Fruit fly (Drosophila melanogaster) whole organism, embryonic: ENCODE results near the gene fal.

Experiments
- Adf1 ChIP-seq: fragments of 200-800 bp; sonication (Bioruptor generic); IDR thresholded peaks from 2 replicates; pipeline ENCODE4 v1.3.6; 2022; ENCODE audit warnings: missing biosample characterization, missing genetic modification characterization
- B-H1 ChIP-seq: fragments of 200-800 bp; sonication (Bioruptor generic); IDR thresholded peaks from 3 replicates; pipeline ENCODE4 v1.3.6; 2022; ENCODE audit warnings: missing biosample characterization, missing genetic modification characterization
- B-H2 ChIP-seq: fragments of 200-800 bp; sonication (Bioruptor generic); optimal IDR thresholded peaks from 2 replicates; lab custom pipeline; 2018; ENCODE audit warnings: missing biosample characterization, mild to moderate bottlenecking, missing genetic modification characterization
- CG10959 ChIP-seq: fragments of 200-800 bp; sonication (Bioruptor generic); IDR thresholded peaks from 2 replicates; pipeline ENCODE4 v1.3.6; 2022; ENCODE audit warnings: missing biosample characterization, missing genetic modification characterization
- CG11696 ChIP-seq: fragments of 200-800 bp; sonication (Bioruptor generic); IDR thresholded peaks from 2 replicates; pipeline ENCODE4 v1.3.6; 2022; ENCODE audit warnings: missing biosample characterization, missing genetic modification characterization
- CG12769 ChIP-seq: fragments of 200-800 bp; sonication (Bioruptor generic); optimal IDR thresholded peaks from 2 replicates; lab custom pipeline; 2019; ENCODE audit warnings: missing biosample characterization, mild to moderate bottlenecking, missing genetic modification characterization, moderate library complexity
- CG15479 ChIP-seq: fragments of 200-800 bp; sonication (Bioruptor generic); optimal IDR thresholded peaks from 3 replicates; lab custom pipeline; 2019; ENCODE audit warnings: missing biosample characterization, mild to moderate bottlenecking, missing genetic modification characterization, moderate library complexity
- CG1647 ChIP-seq: fragments of 200-800 bp; sonication (Bioruptor generic); optimal IDR thresholded peaks from 3 replicates; lab custom pipeline; 2016; ENCODE audit warnings: missing biosample characterization, missing genetic modification characterization
- CG17385 ChIP-seq: fragments of 200-800 bp; sonication (Bioruptor generic); optimal IDR thresholded peaks from 3 replicates; lab custom pipeline; 2018; ENCODE audit warnings: missing biosample characterization, mild to moderate bottlenecking, missing genetic modification characterization
- CG17802 ChIP-seq: fragments of 200-800 bp; sonication (Bioruptor generic); optimal IDR thresholded peaks from 2 replicates; lab custom pipeline; 2018; ENCODE audit warnings: missing biosample characterization, mild to moderate bottlenecking, missing genetic modification characterization, moderate library complexity
- CG18599 ChIP-seq: fragments of 200-800 bp; sonication (Bioruptor generic); optimal IDR thresholded peaks from 3 replicates; lab custom pipeline; 2017; ENCODE audit warnings: missing biosample characterization, missing genetic modification characterization, mild to moderate bottlenecking, moderate library complexity, missing genetic modification reagents
- CG3847 ChIP-seq: fragments of 200-800 bp; sonication (Bioruptor generic); IDR thresholded peaks from 2 replicates; pipeline ENCODE4 v1.3.6; 2022; ENCODE audit warnings: missing biosample characterization, missing genetic modification characterization
- CG4617 ChIP-seq: fragments of 200-800 bp; sonication (Bioruptor generic); optimal IDR thresholded peaks from 3 replicates; lab custom pipeline; 2016; ENCODE audit warnings: missing biosample characterization, missing genetic modification characterization, borderline replicate concordance
- CG4854 ChIP-seq: fragments of 200-800 bp; sonication (Bioruptor generic); optimal IDR thresholded peaks from 2 replicates; lab custom pipeline; 2016; ENCODE audit warnings: missing biosample characterization, missing genetic modification characterization, inconsistent platforms
- CG7987 ChIP-seq: fragments of 200-800 bp; sonication (Bioruptor generic); optimal IDR thresholded peaks from 2 replicates; lab custom pipeline; 2018; ENCODE audit warnings: missing biosample characterization, mild to moderate bottlenecking, missing genetic modification characterization, moderate library complexity
- CG8359 ChIP-seq: fragments of 200-800 bp; sonication (Bioruptor generic); optimal IDR thresholded peaks from 2 replicates; lab custom pipeline; 2017; ENCODE audit warnings: missing biosample characterization, mild to moderate bottlenecking, missing genetic modification characterization, borderline replicate concordance
- CG9437 ChIP-seq: fragments of 200-800 bp; sonication (Bioruptor generic); optimal IDR thresholded peaks from 2 replicates; lab custom pipeline; 2018; ENCODE audit warnings: missing biosample characterization, mild to moderate bottlenecking, missing genetic modification characterization
- CG9797 ChIP-seq: fragments of 200-800 bp; sonication (Bioruptor generic); optimal IDR thresholded peaks from 3 replicates; lab custom pipeline; 2018; ENCODE audit warnings: missing biosample characterization, mild to moderate bottlenecking, missing genetic modification characterization
- Fer3 ChIP-seq: fragments of 200-800 bp; sonication (Bioruptor generic); optimal IDR thresholded peaks from 2 replicates; lab custom pipeline; 2018; ENCODE audit warnings: missing biosample characterization, mild to moderate bottlenecking, missing genetic modification characterization, moderate library complexity
- Gsc ChIP-seq: fragments of 200-800 bp; sonication (Bioruptor generic); IDR thresholded peaks from 2 replicates; pipeline ENCODE4 v1.3.6; 2022; ENCODE audit warnings: missing biosample characterization, missing genetic modification characterization
- Hr3 ChIP-seq: fragments of 200-800 bp; sonication (Bioruptor generic); optimal IDR thresholded peaks from 3 replicates; lab custom pipeline; 2016; ENCODE audit warnings: missing biosample characterization, missing genetic modification characterization
- Hr39 ChIP-seq: fragments of >200 bp; optimal IDR thresholded peaks from 2 replicates; lab custom pipeline; 2017
- Kr ChIP-seq: fragments of 200-800 bp; sonication (Bioruptor generic); optimal IDR thresholded peaks from 2 replicates; lab custom pipeline; 2017; ENCODE audit warnings: missing biosample characterization, mild to moderate bottlenecking, missing genetic modification characterization
- Med ChIP-seq: fragments of 200-800 bp; sonication (Bioruptor generic); peaks from one replicate; lab custom pipeline; 2016; ENCODE audit warnings: missing biosample characterization, missing genetic modification characterization, mild to moderate bottlenecking, inconsistent platforms, moderate library complexity
- Nf-YB ChIP-seq: fragments of 200-800 bp; sonication (Bioruptor generic); optimal IDR thresholded peaks from 3 replicates; lab custom pipeline; 2019; ENCODE audit warnings: missing biosample characterization, mild to moderate bottlenecking, missing genetic modification characterization, moderate library complexity
- Sry-δ ChIP-seq: fragments of 200-800 bp; sonication (Bioruptor generic); optimal IDR thresholded peaks from 2 replicates; lab custom pipeline; 2016; ENCODE audit warnings: missing biosample characterization, missing genetic modification characterization
- TFAM ChIP-seq: fragments of 200-800 bp; sonication (Bioruptor generic); optimal IDR thresholded peaks from 2 replicates; lab custom pipeline; 2017; ENCODE audit warnings: missing biosample characterization, missing genetic modification characterization, inconsistent platforms
- Trl ChIP-seq, 3 experiments: fragments of >200 bp in 2 of 3; fragments of 200-800 bp in 1 of 3; sonication (Bioruptor generic) in 1 of 3; optimal IDR thresholded peaks; 2 replicates in 1 of 3; 3 replicates in 2 of 3; lab custom pipeline; 2016 to 2017; ENCODE audit warnings: missing biosample characterization in 1 of 3, missing genetic modification characterization in 1 of 3
- Usf ChIP-seq: fragments of 200-800 bp; sonication (Bioruptor generic); optimal IDR thresholded peaks from 2 replicates; lab custom pipeline; 2017; ENCODE audit warnings: missing genotype, missing biosample characterization, missing genetic modification characterization
- abd-A ChIP-seq: fragments of 200-800 bp; sonication (Bioruptor generic); optimal IDR thresholded peaks from 3 replicates; lab custom pipeline; 2019; ENCODE audit warnings: missing biosample characterization, mild to moderate bottlenecking, missing genetic modification characterization, moderate library complexity
- az2 ChIP-seq: fragments of 200-800 bp; sonication (Bioruptor generic); optimal IDR thresholded peaks from 3 replicates; lab custom pipeline; 2016; ENCODE audit warnings: missing biosample characterization, missing genetic modification characterization
- bbx ChIP-seq: fragments of 200-800 bp; sonication (Bioruptor generic); IDR thresholded peaks from 2 replicates; pipeline ENCODE4 v1.3.6; 2022; ENCODE audit warnings: missing biosample characterization, missing genetic modification characterization; ENCODE audit not compliant: partially characterized antibody
- chinmo ChIP-seq: fragments of 200-800 bp; sonication (Bioruptor generic); IDR thresholded peaks from 4 replicates; pipeline ENCODE4 v1.3.6; 2022; ENCODE audit warnings: missing biosample characterization, missing genetic modification characterization; ENCODE audit not compliant: partially characterized antibody
- danr ChIP-seq: fragments of 200-800 bp; sonication (Bioruptor generic); IDR thresholded peaks from 2 replicates; pipeline ENCODE4 v1.3.6; 2022; ENCODE audit warnings: missing biosample characterization, missing genetic modification characterization
- ems ChIP-seq: fragments of 200-800 bp; sonication (Bioruptor generic); optimal IDR thresholded peaks from 3 replicates; lab custom pipeline; 2016; ENCODE audit warnings: missing biosample characterization, missing genetic modification characterization
- exex ChIP-seq: fragments of 200-800 bp; sonication (Bioruptor generic); optimal IDR thresholded peaks from 4 replicates; lab custom pipeline; 2018; ENCODE audit warnings: missing biosample characterization, mild to moderate bottlenecking, missing genetic modification characterization, moderate library complexity
- fd102C ChIP-seq: fragments of 200-800 bp; sonication (Bioruptor generic); optimal IDR thresholded peaks from 2 replicates; lab custom pipeline; 2018; ENCODE audit warnings: missing biosample characterization, mild to moderate bottlenecking, missing genetic modification characterization, moderate library complexity
- fd96Cb ChIP-seq: fragments of 200-800 bp; sonication (Bioruptor generic); optimal IDR thresholded peaks from 2 replicates; lab custom pipeline; 2018; ENCODE audit warnings: missing biosample characterization, mild to moderate bottlenecking, missing genetic modification characterization, moderate library complexity
- fru ChIP-seq: fragments of >200 bp; optimal IDR thresholded peaks from 2 replicates; lab custom pipeline; 2017
- grn ChIP-seq: fragments of 200-800 bp; sonication (Bioruptor generic); optimal IDR thresholded peaks from 3 replicates; lab custom pipeline; 2017; ENCODE audit warnings: missing biosample characterization, missing genetic modification characterization
- ham ChIP-seq: fragments of 200-800 bp; sonication (Bioruptor generic); IDR thresholded peaks from 2 replicates; pipeline ENCODE4 v1.3.6; 2022; ENCODE audit warnings: missing biosample characterization, missing genetic modification characterization
- hbn ChIP-seq: fragments of 200-800 bp; sonication (Bioruptor generic); IDR thresholded peaks from 2 replicates; pipeline ENCODE4 v1.3.6; 2022; ENCODE audit warnings: missing biosample characterization, missing genetic modification characterization; ENCODE audit not compliant: partially characterized antibody
- her ChIP-seq: fragments of 200-800 bp; sonication (Bioruptor generic); optimal IDR thresholded peaks from 2 replicates; lab custom pipeline; 2016; ENCODE audit warnings: missing biosample characterization, missing genetic modification characterization
- ken ChIP-seq: fragments of 200-800 bp; sonication (Bioruptor generic); IDR thresholded peaks from 3 replicates; pipeline ENCODE4 v1.3.6; 2022; ENCODE audit warnings: missing biosample characterization, missing genetic modification characterization
- onecut ChIP-seq: fragments of 200-800 bp; sonication (Bioruptor generic); IDR thresholded peaks from 2 replicates; pipeline ENCODE4 v1.3.6; 2022; ENCODE audit warnings: missing biosample characterization, missing genetic modification characterization
- pho ChIP-seq: fragments of 200-800 bp; sonication (Bioruptor generic); optimal IDR thresholded peaks from 2 replicates; lab custom pipeline; 2016; ENCODE audit warnings: missing biosample characterization, missing genetic modification characterization
- rib ChIP-seq: fragments of 200-800 bp; sonication (Bioruptor generic); IDR thresholded peaks from 2 replicates; pipeline ENCODE4 v1.3.6; 2022; ENCODE audit warnings: missing biosample characterization, missing genetic modification characterization
- schlank ChIP-seq: fragments of 200-800 bp; sonication (Bioruptor generic); optimal IDR thresholded peaks from 2 replicates; lab custom pipeline; 2018; ENCODE audit warnings: missing biosample characterization, mild to moderate bottlenecking, missing genetic modification characterization
- scrt ChIP-seq: fragments of 200-800 bp; sonication (Bioruptor generic); optimal IDR thresholded peaks from 2 replicates; lab custom pipeline; 2018; ENCODE audit warnings: missing biosample characterization, mild to moderate bottlenecking, missing genetic modification characterization, moderate library complexity
- so ChIP-seq: fragments of 200-800 bp; sonication (Bioruptor generic); IDR thresholded peaks from 3 replicates; pipeline ENCODE4 v1.3.6; 2022; ENCODE audit warnings: missing biosample characterization, missing genetic modification characterization
- wek ChIP-seq: fragments of 200-800 bp; sonication (Bioruptor generic); optimal IDR thresholded peaks from 3 replicates; lab custom pipeline; 2018; ENCODE audit warnings: missing biosample characterization, mild to moderate bottlenecking, missing genetic modification characterization, moderate library complexity

Gene fal

dm6 chr3L:19264141-19264487 is 30.2 kb upstream of the fal start, which contains the start of gene Max (continued):
- TF ChIP-seq grn (no peak), ken (GFP tag; lab: Robert Waterston, UW) (peak; percentile 68; the same call in 2 of the 3 replicates), ems (GFP tag; lab: Kevin White, UChicago) (peak; percentile 30), CG10959 (GFP tag; lab: Robert Waterston, UW) (no peak), Med (GFP tag; lab: Kevin White, UChicago) (peak; percentile 81), CG8359 (no peak), CG4854 (GFP tag; lab: Kevin White, UChicago) (peak; percentile 3), Trl (optimal IDR thresholded peaks at IDR 0.05; lab: Kevin White, UChicago) (no peak), Trl (GFP tag; optimal IDR thresholded peaks at IDR 0.05; lab: Kevin White, UChicago) (no peak), TFAM (GFP tag; lab: Kevin White, UChicago) (no peak), wek (GFP tag; lab: Kevin White, UChicago) (peak; percentile 99), onecut (GFP tag; lab: Robert Waterston, UW) (peak; percentile 46), Fer3 (peak; percentile 74), ham (GFP tag; lab: Robert Waterston, UW) (no peak), exex (tag; lab: Kevin White, UChicago) (peak; percentile 21), CG11696 (peak; percentile 65), schlank (tag; lab: Kevin White, UChicago) (peak; percentile 41), az2 (GFP tag; lab: Kevin White, UChicago) (peak; percentile 63), pho (GFP tag; lab: Kevin White, UChicago) (no peak), fru (lab: Kevin White, UChicago) (no peak), CG7987 (GFP tag; lab: Kevin White, UChicago) (peak; percentile 26), Hr39 (lab: Kevin White, UChicago) (no peak), CG18599 (peak; percentile 79), Gsc (GFP tag; lab: Robert Waterston, UW) (no peak), chinmo (GFP tag; lab: Robert Waterston, UW) (no peak), CG3847 (GFP tag; lab: Robert Waterston, UW) (peak; percentile 79), Nf-YB (GFP tag; lab: Kevin White, UChicago) (peak; percentile 53), CG12769 (tag; lab: Kevin White, UChicago) (peak; percentile 84), so (0 out of 3 replicates have a peak, but pooled peaks have one; percentile 30), CG1647 (GFP tag; lab: Kevin White, UChicago) (no peak), B-H2 (GFP tag; lab: Kevin White, UChicago) (peak; percentile 82), Kr (GFP tag; lab: Kevin White, UChicago) (no peak), hbn (GFP tag; lab: Robert Waterston, UW) (no peak), Usf (GFP tag; lab: Kevin White, UChicago) (no peak), rib (GFP tag; lab: Robert Waterston, UW) (no peak), scrt (GFP tag; lab: Kevin White, UChicago) (peak; percentile 58), danr (GFP tag; lab: Robert Waterston, UW) (peak; percentile 61; the same call in 1 of the 2 replicates), CG9437 (GFP tag; lab: Kevin White, UChicago) (peak; percentile 88), Hr3 (peak; percentile 51), abd-A (tag; lab: Kevin White, UChicago) (no peak), fd102C (GFP tag; lab: Kevin White, UChicago) (no peak), CG9797 (peak; percentile 90), Sry-δ (peak; percentile 5), her (GFP tag; lab: Kevin White, UChicago) (no peak), CG17802 (tag; lab: Kevin White, UChicago) (peak; percentile 45), CG4617 (GFP tag; lab: Kevin White, UChicago) (peak; percentile 87), CG15479 (GFP tag; lab: Kevin White, UChicago) (no peak), B-H1 (GFP tag; lab: Robert Waterston, UW) (peak; percentile 63), fd96Cb (tag; lab: Kevin White, UChicago) (peak; percentile 56), bbx (GFP tag; lab: Robert Waterston, UW) (no peak), Adf1 (GFP tag; lab: Robert Waterston, UW) (peak; percentile 44; the same call in 1 of the 2 replicates), CG17385 (peak; percentile 72)
